Worm (Caenorhabditis elegans) whole organism, late embryonic: Measurements from ENCODE around the gene C45H4.21.
A peak's percentile ranks its signal among the peaks of the same experiment; 100 is the strongest.

Experiments used
- C08G9.2 ChIP-seq: sonication (generic microtip); optimal IDR thresholded peaks from 2 replicates; lab custom pipeline; 2016; ENCODE audit warnings: mild to moderate bottlenecking, missing genetic modification characterization, moderate library complexity, missing compliant biosample characterization
- F13H6.1 ChIP-seq: sonication (generic microtip); optimal IDR thresholded peaks from 2 replicates; lab custom pipeline; 2016; ENCODE audit warnings: missing genetic modification characterization, missing compliant biosample characterization
- K09A11.1 ChIP-seq: sonication (generic microtip); optimal IDR thresholded peaks from 2 replicates; lab custom pipeline; 2017; ENCODE audit warnings: antibody characterized with exemption, mild to moderate bottlenecking, missing genetic modification characterization, missing compliant biosample characterization; ENCODE audit not compliant: insufficient read depth
- T23F11.4 ChIP-seq: fragments of 200-800 bp; sonication (Bioruptor generic); optimal IDR thresholded peaks from 2 replicates; lab custom pipeline; 2018; ENCODE audit warnings: mild to moderate bottlenecking, missing genetic modification characterization, missing compliant biosample characterization
- ahr-1 ChIP-seq: sonication (generic microtip); optimal IDR thresholded peaks from 2 replicates; lab custom pipeline; 2016; ENCODE audit warnings: missing genetic modification characterization, missing compliant biosample characterization
- ama-1 ChIP-seq: fragments of 150-350 bp; optimal IDR thresholded peaks from 2 replicates; lab custom pipeline; 2014
- ceh-18 ChIP-seq: sonication (generic microtip); optimal IDR thresholded peaks from 2 replicates; lab custom pipeline; 2016; ENCODE audit warnings: missing genetic modification characterization, missing compliant biosample characterization
- ceh-19 ChIP-seq: fragments of 200-800 bp; sonication (Bioruptor generic); optimal IDR thresholded peaks from 2 replicates; lab custom pipeline; 2018; ENCODE audit warnings: mild to moderate bottlenecking, missing genetic modification characterization, missing compliant biosample characterization
- ceh-22 ChIP-seq: sonication (generic microtip); optimal IDR thresholded peaks from 2 replicates; lab custom pipeline; 2017; ENCODE audit warnings: missing biosample characterization, missing genetic modification characterization
- ceh-31 ChIP-seq: sonication (generic microtip); optimal IDR thresholded peaks from 2 replicates; lab custom pipeline; 2016; ENCODE audit warnings: missing genetic modification characterization, missing compliant biosample characterization
- ceh-48 ChIP-seq: sonication (generic microtip); optimal IDR thresholded peaks from 2 replicates; lab custom pipeline; 2016; ENCODE audit warnings: missing genetic modification characterization, inconsistent platforms, missing compliant biosample characterization
- ceh-6 ChIP-seq: fragments of 200-800 bp; sonication (Bioruptor generic); optimal IDR thresholded peaks from 2 replicates; lab custom pipeline; 2018; ENCODE audit warnings: mild to moderate bottlenecking, missing genetic modification characterization, missing compliant biosample characterization
- che-1 ChIP-seq: sonication (generic microtip); optimal IDR thresholded peaks from 2 replicates; lab custom pipeline; 2016; ENCODE audit warnings: mild to moderate bottlenecking, missing genetic modification characterization, missing compliant biosample characterization
- dmd-4 ChIP-seq: sonication (generic microtip); optimal IDR thresholded peaks from 2 replicates; lab custom pipeline; 2016; ENCODE audit warnings: borderline replicate concordance, missing genetic modification characterization, missing compliant biosample characterization
- elt-2 ChIP-seq: sonication (generic microtip); optimal IDR thresholded peaks from 2 replicates; lab custom pipeline; 2016; ENCODE audit warnings: missing genetic modification reagents, missing genetic modification characterization, missing compliant biosample characterization
- elt-4 ChIP-seq: sonication (generic microtip); optimal IDR thresholded peaks from 2 replicates; lab custom pipeline; 2016; ENCODE audit warnings: missing genetic modification characterization, missing compliant biosample characterization
- eyg-1 ChIP-seq: sonication (generic microtip); optimal IDR thresholded peaks from 2 replicates; lab custom pipeline; 2016; ENCODE audit warnings: missing genotype, missing genetic modification characterization, missing compliant biosample characterization
- fax-1 ChIP-seq: sonication (generic microtip); optimal IDR thresholded peaks from 2 replicates; lab custom pipeline; 2016; ENCODE audit warnings: missing genotype, missing genetic modification characterization, missing compliant biosample characterization
- gmeb-2 ChIP-seq: sonication (generic microtip); optimal IDR thresholded peaks from 2 replicates; lab custom pipeline; 2016; ENCODE audit warnings: missing genetic modification characterization, inconsistent platforms, missing compliant biosample characterization
- hlh-13 ChIP-seq: fragments of 200-800 bp; sonication (Bioruptor generic); optimal IDR thresholded peaks from 2 replicates; lab custom pipeline; 2018; ENCODE audit warnings: mild to moderate bottlenecking, missing genetic modification characterization, missing compliant biosample characterization
- hlh-15 ChIP-seq: sonication (generic microtip); optimal IDR thresholded peaks from 2 replicates; lab custom pipeline; 2016; ENCODE audit warnings: missing genetic modification characterization, missing compliant biosample characterization
- hlh-30 ChIP-seq: sonication (generic microtip); optimal IDR thresholded peaks from 2 replicates; lab custom pipeline; 2017; ENCODE audit warnings: antibody characterized with exemption, missing genetic modification characterization, missing compliant biosample characterization; ENCODE audit not compliant: insufficient read depth
- lim-6 ChIP-seq: sonication (generic microtip); optimal IDR thresholded peaks from 2 replicates; lab custom pipeline; 2016; ENCODE audit warnings: missing genetic modification characterization, missing compliant biosample characterization
- lin-11 ChIP-seq: fragments of 200-800 bp; sonication (Bioruptor generic); optimal IDR thresholded peaks from 2 replicates; lab custom pipeline; 2018; ENCODE audit warnings: mild to moderate bottlenecking, missing genetic modification characterization, missing compliant biosample characterization
- mec-3 ChIP-seq: sonication (generic microtip); optimal IDR thresholded peaks from 2 replicates; lab custom pipeline; 2016; ENCODE audit warnings: borderline replicate concordance, missing genetic modification characterization, missing compliant biosample characterization
- nfya-1 ChIP-seq: sonication (generic microtip); optimal IDR thresholded peaks from 2 replicates; lab custom pipeline; 2017; ENCODE audit warnings: missing genetic modification characterization, mild to moderate bottlenecking, missing compliant biosample characterization, antibody characterized with exemption, moderate library complexity
- nhr-11 ChIP-seq: fragments of 150-350 bp; optimal IDR thresholded peaks from 2 replicates; lab custom pipeline; 2014; ENCODE audit warnings: missing biosample characterization, missing genetic modification characterization
- nhr-232 ChIP-seq: sonication (generic microtip); optimal IDR thresholded peaks from 2 replicates; lab custom pipeline; 2016; ENCODE audit warnings: missing genetic modification characterization, missing compliant biosample characterization
- npax-4 ChIP-seq: sonication (generic microtip); optimal IDR thresholded peaks from 2 replicates; lab custom pipeline; 2016; ENCODE audit warnings: missing genetic modification characterization, missing compliant biosample characterization
- odd-2 ChIP-seq: sonication (generic microtip); optimal IDR thresholded peaks from 2 replicates; lab custom pipeline; 2017; ENCODE audit warnings: antibody characterized with exemption, mild to moderate bottlenecking, missing genetic modification characterization, missing compliant biosample characterization
- pat-9 ChIP-seq: fragments of 200-800 bp; sonication (Bioruptor generic); optimal IDR thresholded peaks from 2 replicates; lab custom pipeline; 2018; ENCODE audit warnings: mild to moderate bottlenecking, missing genetic modification characterization, moderate library complexity, missing compliant biosample characterization
- pax-1 ChIP-seq: fragments of 150-350 bp; optimal IDR thresholded peaks from 2 replicates; lab custom pipeline; 2014; ENCODE audit warnings: missing biosample characterization, missing genetic modification characterization
- pha-2 ChIP-seq: sonication (generic microtip); optimal IDR thresholded peaks from 2 replicates; lab custom pipeline; 2017; ENCODE audit warnings: mild to moderate bottlenecking, missing genetic modification characterization, missing compliant biosample characterization
- pha-4 ChIP-seq: fragments of 150-350 bp; optimal IDR thresholded peaks from 2 replicates; lab custom pipeline; 2018; ENCODE audit warnings: missing biosample characterization, missing genetic modification reagents, missing genetic modification characterization
- pqm-1 ChIP-seq: sonication (generic microtip); optimal IDR thresholded peaks from 2 replicates; lab custom pipeline; 2016; ENCODE audit warnings: missing genetic modification characterization, missing compliant biosample characterization
- pros-1 ChIP-seq: fragments of 150-350 bp; optimal IDR thresholded peaks from 2 replicates; lab custom pipeline; 2014; ENCODE audit warnings: missing biosample characterization, missing genetic modification reagents, missing genetic modification characterization
- ref-2 ChIP-seq: sonication (generic microtip); optimal IDR thresholded peaks from 2 replicates; lab custom pipeline; 2016; ENCODE audit warnings: missing genetic modification characterization, missing compliant biosample characterization
- rnt-1 ChIP-seq: sonication (generic microtip); optimal IDR thresholded peaks from 2 replicates; lab custom pipeline; 2016; ENCODE audit warnings: missing genetic modification characterization, missing compliant biosample characterization
- sdc-2 ChIP-seq: sonication (generic microtip); optimal IDR thresholded peaks from 2 replicates; lab custom pipeline; 2016; ENCODE audit warnings: missing genotype, missing genetic modification characterization, missing compliant biosample characterization
- sox-4 ChIP-seq: sonication (generic microtip); optimal IDR thresholded peaks from 2 replicates; lab custom pipeline; 2017; ENCODE audit warnings: mild to moderate bottlenecking, missing genetic modification characterization, inconsistent platforms, missing compliant biosample characterization
- tbx-2 ChIP-seq: sonication (generic microtip); optimal IDR thresholded peaks from 2 replicates; lab custom pipeline; 2016; ENCODE audit warnings: missing genetic modification characterization, missing compliant biosample characterization
- unc-42 ChIP-seq: sonication (generic microtip); optimal IDR thresholded peaks from 2 replicates; lab custom pipeline; 2016; ENCODE audit warnings: missing genotype, missing genetic modification characterization, missing compliant biosample characterization
- unc-55 ChIP-seq: sonication (generic microtip); optimal IDR thresholded peaks from 2 replicates; lab custom pipeline; 2017; ENCODE audit warnings: missing biosample characterization, missing genetic modification reagents, missing genetic modification characterization
- zip-5 ChIP-seq: sonication (generic microtip); optimal IDR thresholded peaks from 2 replicates; lab custom pipeline; 2016; ENCODE audit warnings: missing genetic modification characterization, missing compliant biosample characterization

C45H4.21 gene

DNA sequence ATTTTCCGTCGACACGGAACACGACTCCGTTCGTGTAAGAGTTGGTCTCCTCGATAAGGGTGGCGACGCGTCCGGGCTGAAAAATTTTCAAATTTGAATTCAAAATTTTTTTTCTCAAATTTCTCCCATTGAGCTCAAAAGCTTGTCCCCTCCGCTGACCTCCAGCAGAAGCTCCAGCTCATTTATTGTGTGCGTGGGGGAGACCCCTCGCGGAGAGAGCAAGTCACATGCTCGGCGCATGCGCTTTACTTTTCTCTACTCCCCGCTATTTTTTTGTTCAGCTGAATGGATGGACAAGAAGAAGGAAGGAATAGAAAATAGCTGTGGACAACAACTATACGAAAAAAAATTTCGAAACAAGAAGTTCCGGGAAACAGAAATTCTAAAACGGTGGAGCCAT is 15.8 kb downstream of the C45H4.21 start:
- TF ChIP-seq hlh-13 (GFP tag; lab: Kevin White, UChicago) (no peak), sdc-2 (tag; lab: Kevin White, UChicago) (no peak), elt-4 (tag; lab: Kevin White, UChicago) (no peak), sox-4 (tag; lab: Kevin White, UChicago) (no peak), ceh-22 (no peak), mec-3 (tag; lab: Kevin White, UChicago) (no peak), F13H6.1 (tag; lab: Kevin White, UChicago) (no peak), ceh-18 (tag; lab: Kevin White, UChicago) (peak; percentile 67), hlh-30 (peak; percentile 71), unc-42 (tag; lab: Kevin White, UChicago) (peak; percentile 0), T23F11.4 (GFP tag; lab: Kevin White, UChicago) (no peak), lim-6 (tag; lab: Kevin White, UChicago) (no peak), elt-2 (tag; lab: Kevin White, UChicago) (no peak), tbx-2 (tag; lab: Kevin White, UChicago) (peak; percentile 30), ama-1 (lab: Kevin White, UChicago) (no peak), eyg-1 (tag; lab: Kevin White, UChicago) (no peak), ceh-31 (tag; lab: Kevin White, UChicago) (peak; percentile 62), dmd-4 (no peak), ref-2 (tag; lab: Kevin White, UChicago) (peak; percentile 50), fax-1 (tag; lab: Kevin White, UChicago) (no peak), unc-55 (GFP tag; lab: Kevin White, UChicago) (no peak), nfya-1 (tag; lab: Kevin White, UChicago) (peak; percentile 39), pha-4 (tag; lab: Kevin White, UChicago) (no peak), ceh-6 (no peak), C08G9.2 (tag; lab: Kevin White, UChicago) (no peak), lin-11 (tag; lab: Kevin White, UChicago) (no peak), K09A11.1 (tag; lab: Kevin White, UChicago) (no peak), ceh-48 (no peak), rnt-1 (tag; lab: Kevin White, UChicago) (no peak), pat-9 (tag; lab: Kevin White, UChicago) (no peak), nhr-11 (tag; lab: Kevin White, UChicago) (no peak), nhr-232 (tag; lab: Kevin White, UChicago) (no peak), odd-2 (tag; lab: Kevin White, UChicago) (no peak), ceh-19 (no peak), che-1 (tag; lab: Kevin White, UChicago) (no peak), gmeb-2 (tag; lab: Kevin White, UChicago) (no peak), pqm-1 (tag; lab: Kevin White, UChicago) (no peak)

DNA sequence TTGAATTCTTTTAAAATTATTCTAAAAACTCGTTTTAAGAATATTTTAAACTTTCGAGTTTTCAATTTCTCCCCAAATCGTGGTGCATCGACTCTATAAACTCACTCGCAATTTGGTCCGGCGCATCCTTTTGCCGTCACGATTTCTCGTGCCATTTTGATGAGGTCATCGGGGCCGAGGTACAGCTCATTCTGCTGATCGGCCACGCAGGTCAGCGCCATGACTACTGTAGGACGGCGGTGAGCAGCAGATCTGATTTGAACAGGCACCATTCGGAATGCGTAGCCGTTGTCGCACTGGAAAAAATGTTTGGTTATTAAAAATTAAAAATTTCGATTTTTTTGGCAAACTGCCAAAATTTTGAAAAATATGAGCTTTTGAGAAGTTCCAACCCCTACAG is 16.7 kb downstream of the C45H4.21 start:
- no peak for TF ChIP-seq ahr-1 (tag; lab: Kevin White, UChicago)
- no peak for TF ChIP-seq hlh-13 (GFP tag; lab: Kevin White, UChicago)
- TF ChIP-seq npax-4, result no peak
- no peak for TF ChIP-seq zip-5 (tag; lab: Kevin White, UChicago)
- no peak for TF ChIP-seq ama-1 (lab: Kevin White, UChicago)
- no peak for TF ChIP-seq ceh-31 (tag; lab: Kevin White, UChicago)
- TF ChIP-seq pax-1 (tag; lab: Kevin White, UChicago), result no peak
- no peak for TF ChIP-seq pros-1 (tag; lab: Kevin White, UChicago)
- no peak for TF ChIP-seq odd-2 (tag; lab: Kevin White, UChicago)
- no peak for TF ChIP-seq hlh-15 (tag; lab: Kevin White, UChicago)
- TF ChIP-seq pha-2 (tag; lab: Kevin White, UChicago), result no peak
- TF ChIP-seq, all 69 proteins: peak for 0
